Worm (Caenorhabditis elegans): ENCODE results near the gene F56B3.6.

ce11 chrIV:754357-754972 lies 33.4 kb upstream of the F56B3.6 start:
- no peak for TF ChIP-seq F13H6.1 (tag; optimal IDR thresholded peaks at IDR 0.05)
- no peak for TF ChIP-seq unc-86 (tag; optimal IDR thresholded peaks at IDR 0.05)
- TF ChIP-seq hlh-8 (tag; optimal IDR thresholded peaks at IDR 0.05), result no peak
- TF ChIP-seq lim-6 (tag; optimal IDR thresholded peaks at IDR 0.05), result no peak
- TF ChIP-seq pha-2 (tag; optimal IDR thresholded peaks at IDR 0.05), result no peak
- TF ChIP-seq unc-42 (tag; optimal IDR thresholded peaks at IDR 0.05), result no peak
- TF ChIP-seq ahr-1 (tag; optimal IDR thresholded peaks at IDR 0.05), result no peak
- no peak for TF ChIP-seq fax-1 (tag; optimal IDR thresholded peaks at IDR 0.05)
- TF ChIP-seq pha-4 (tag; optimal IDR thresholded peaks at IDR 0.05), result no peak
- no peak for TF ChIP-seq ama-1 (optimal IDR thresholded peaks at IDR 0.05)
- no peak for TF ChIP-seq dmd-4 (tag; optimal IDR thresholded peaks at IDR 0.05; ENCODE audit: borderline replicate concordance)
